Fruit fly (Drosophila melanogaster): ENCODE data around the gene CG14518.

Gene CG14518

dm6 chr3R:29039704-29040430 is 15.1 kb downstream of the CG14518 start (continued):
- TF ChIP-seq CG9215 (GFP tag; IDR thresholded peaks at IDR 0.05) (peak; percentile 26; the same call in 1 of the 2 replicates), CG15479 (GFP tag; optimal IDR thresholded peaks at IDR 0.05) (no peak), Elba2 (GFP tag; optimal IDR thresholded peaks at IDR 0.05) (peak; percentile 99), CG3847 (GFP tag; IDR thresholded peaks at IDR 0.05) (peak; percentile 69), Aef1 (GFP tag; IDR thresholded peaks at IDR 0.05) (no peak), esg (GFP tag; conservative IDR thresholded peaks at IDR 0.05) (no peak), Hr39 (optimal IDR thresholded peaks at IDR 0.05) (no peak), Doc3 (GFP tag; IDR thresholded peaks at IDR 0.05; ENCODE audit: partially characterized antibody) (0 out of 3 replicates have a peak, but pooled peaks have one; percentile 29), HLH4C (GFP tag; IDR thresholded peaks at IDR 0.05; ENCODE audit: partially characterized antibody) (no peak), CG3281 (GFP tag; optimal IDR thresholded peaks at IDR 0.05) (no peak), Scr (GFP tag; IDR thresholded peaks at IDR 0.05; ENCODE audit: partially characterized antibody) (no peak), sisA (GFP tag; IDR thresholded peaks at IDR 0.05) (no peak), CG1529 (GFP tag; optimal IDR thresholded peaks at IDR 0.05) (no peak), CG12942 (GFP tag; optimal IDR thresholded peaks at IDR 0.05) (no peak), Usf (GFP tag; optimal IDR thresholded peaks at IDR 0.05) (no peak), B-H1 (GFP tag; IDR thresholded peaks at IDR 0.05) (no peak), al (GFP tag; IDR thresholded peaks at IDR 0.05) (peak; percentile 27; the same call in 1 of the 2 replicates), CG42726 (GFP tag; IDR thresholded peaks at IDR 0.05; ENCODE audit: partially characterized antibody) (0 out of 2 replicates have a peak, but pooled peaks have one; percentile 26), CG12744 (GFP tag; optimal IDR thresholded peaks at IDR 0.05) (peak; percentile 48), eyg (GFP tag; optimal IDR thresholded peaks at IDR 0.05) (no peak), Bgb (GFP tag; IDR thresholded peaks at IDR 0.05; ENCODE audit: partially characterized antibody) (peak; percentile 40; the same call in 1 of the 2 replicates), ranshi (GFP tag; IDR thresholded peaks at IDR 0.05) (no peak), fd96Cb (tag; optimal IDR thresholded peaks at IDR 0.05) (peak; percentile 8), Blimp-1 (GFP tag; optimal IDR thresholded peaks at IDR 0.05) (no peak), Fer3 (tag; optimal IDR thresholded peaks at IDR 0.05) (no peak), CG10565 (GFP tag; optimal IDR thresholded peaks at IDR 0.05) (no peak), Fer1 (GFP tag; optimal IDR thresholded peaks at IDR 0.05) (no peak), odd (GFP tag; optimal IDR thresholded peaks at IDR 0.05) (no peak), mld (GFP tag; IDR thresholded peaks at IDR 0.05; ENCODE audit: partially characterized antibody) (no peak), ATbp (GFP tag; optimal IDR thresholded peaks at IDR 0.05) (no peak), CG15269 (tag; optimal IDR thresholded peaks at IDR 0.05) (no peak), CG12155 (GFP tag; optimal IDR thresholded peaks at IDR 0.05) (peak; percentile 38), CG10209 (GFP tag; optimal IDR thresholded peaks at IDR 0.05) (peak; percentile 21), HLHmδ (GFP tag; optimal IDR thresholded peaks at IDR 0.05) (no peak), Sin3A (optimal IDR thresholded peaks at IDR 0.05) (no peak), CG30431 (GFP tag; optimal IDR thresholded peaks at IDR 0.05) (no peak), Asciz (GFP tag; optimal IDR thresholded peaks at IDR 0.05) (no peak), abd-A (tag; optimal IDR thresholded peaks at IDR 0.05) (no peak), da (GFP tag; optimal IDR thresholded peaks at IDR 0.05) (no peak), Hr78 (GFP tag; optimal IDR thresholded peaks at IDR 0.05) (no peak), CG18599 (GFP tag; optimal IDR thresholded peaks at IDR 0.05) (peak; percentile 43), dan (GFP tag; IDR thresholded peaks at IDR 0.05) (no peak), Mrtf (GFP tag; IDR thresholded peaks at IDR 0.05) (no peak; the same call in 2 of the 3 replicates), CG10274 (GFP tag; optimal IDR thresholded peaks at IDR 0.05) (no peak), bab2 (GFP tag; optimal IDR thresholded peaks at IDR 0.05) (no peak), CG10366 (GFP tag; IDR thresholded peaks at IDR 0.05) (no peak), ken (GFP tag; IDR thresholded peaks at IDR 0.05) (no peak), Trl (optimal IDR thresholded peaks at IDR 0.05) (no peak), Trl (GFP tag; optimal IDR thresholded peaks at IDR 0.05) (peak; percentile 44), Vsx1 (GFP tag; optimal IDR thresholded peaks at IDR 0.05) (peak; percentile 24)

All from whole organism, embryonic.